Worm (Caenorhabditis elegans) whole organism, young adult: ENCODE data around the gene C01G10.1.
A peak's percentile ranks its signal among the peaks of the same experiment; 100 is the strongest.

ENCODE experiments used
- B0261.1 ChIP-seq: sonication (generic microtip); optimal IDR thresholded peaks from 2 replicates; lab custom pipeline; 2016; ENCODE audit warnings: mild to moderate bottlenecking, missing genetic modification characterization, moderate library complexity, missing compliant biosample characterization
- D2030.7 ChIP-seq: fragments of 200-800 bp; sonication (Bioruptor generic); IDR thresholded peaks from 2 replicates; pipeline ENCODE4 v1.3.6; 2022; ENCODE audit warnings: missing genetic modification reagents, missing genetic modification characterization, missing compliant biosample characterization
- F22D6.2 ChIP-seq: sonication (generic microtip); optimal IDR thresholded peaks from 2 replicates; lab custom pipeline; 2016; ENCODE audit warnings: mild to moderate bottlenecking, missing genetic modification characterization, missing compliant biosample characterization
- F23B12.7 ChIP-seq: sonication (generic microtip); optimal IDR thresholded peaks from 2 replicates; lab custom pipeline; 2017; ENCODE audit warnings: missing genetic modification characterization, mild to moderate bottlenecking, missing compliant biosample characterization, antibody characterized with exemption, moderate library complexity; ENCODE audit not compliant: insufficient read depth
- F55B11.4 ChIP-seq: sonication (generic microtip); optimal IDR thresholded peaks from 2 replicates; lab custom pipeline; 2016; ENCODE audit warnings: missing compliant biosample characterization, missing genetic modification characterization, borderline replicate concordance; ENCODE audit not compliant: insufficient read depth
- K11D2.4 ChIP-seq: fragments of 200-800 bp; sonication (Bioruptor generic); IDR thresholded peaks from 2 replicates; pipeline ENCODE4 v1.3.6; 2022; ENCODE audit warnings: missing genetic modification reagents, missing genetic modification characterization, missing compliant biosample characterization
- T07F8.4 ChIP-seq: sonication (generic microtip); optimal IDR thresholded peaks from 2 replicates; lab custom pipeline; 2016; ENCODE audit warnings: mild to moderate bottlenecking, missing genetic modification characterization, moderate library complexity, missing compliant biosample characterization
- Y53F4B.3 ChIP-seq: fragments of 200-800 bp; sonication (Bioruptor generic); IDR thresholded peaks from 2 replicates; pipeline ENCODE4 v1.3.6; 2022; ENCODE audit warnings: missing genetic modification reagents, missing genetic modification characterization, missing compliant biosample characterization
- Y53G8AR.9 ChIP-seq: fragments of 200-800 bp; sonication (Bioruptor generic); conservative IDR thresholded peaks from 2 replicates; pipeline ENCODE4 v1.3.6; 2022; ENCODE audit warnings: missing genetic modification reagents, missing genetic modification characterization, missing compliant biosample characterization
- Y56A3A.18 ChIP-seq: fragments of 200-800 bp; sonication (Bioruptor generic); IDR thresholded peaks from 2 replicates; pipeline ENCODE4 v1.3.6; 2022; ENCODE audit warnings: missing genetic modification reagents, missing genetic modification characterization, missing compliant biosample characterization
- aptf-2 ChIP-seq: fragments of 200-800 bp; sonication (Bioruptor generic); conservative IDR thresholded peaks from 2 replicates; pipeline ENCODE4 v1.3.6; 2022; ENCODE audit warnings: missing genetic modification reagents, missing genetic modification characterization, missing compliant biosample characterization
- atf-7 ChIP-seq: sonication (generic microtip); optimal IDR thresholded peaks from 2 replicates; lab custom pipeline; 2017; ENCODE audit warnings: mild to moderate bottlenecking, missing genetic modification characterization, missing compliant biosample characterization
- attf-5 ChIP-seq: fragments of 200-800 bp; sonication (Bioruptor generic); optimal IDR thresholded peaks from 2 replicates; lab custom pipeline; 2018; ENCODE audit warnings: mild to moderate bottlenecking, missing genetic modification characterization, missing compliant biosample characterization
- attf-6 ChIP-seq: fragments of 200-800 bp; sonication (Bioruptor generic); IDR thresholded peaks from 2 replicates; pipeline ENCODE4 v1.3.6; 2022; ENCODE audit warnings: missing genetic modification reagents, missing genetic modification characterization, missing compliant biosample characterization
- bed-2 ChIP-seq: fragments of 200-800 bp; sonication (Bioruptor generic); IDR thresholded peaks from 2 replicates; pipeline ENCODE4 v1.3.6; 2022; ENCODE audit warnings: missing genetic modification reagents, missing genetic modification characterization, missing compliant biosample characterization
- cebp-1 ChIP-seq, 2 experiments: fragments of 200-800 bp in 1 of 2; sonication (Bioruptor generic) in 1 of 2; sonication (generic microtip) in 1 of 2; IDR thresholded peaks in 1 of 2; optimal IDR thresholded peaks in 1 of 2; 2 replicates each; pipeline versions ENCODE4 v1.3.6 to Lab custom; 2017 to 2022; ENCODE audit warnings: missing compliant biosample characterization in 2 of 2, missing genetic modification characterization in 2 of 2, mild to moderate bottlenecking in 1 of 2, missing genetic modification reagents in 1 of 2, moderate library complexity in 1 of 2
- ceh-40 ChIP-seq: fragments of 200-800 bp; sonication (Bioruptor generic); IDR thresholded peaks from 2 replicates; pipeline ENCODE4 v1.3.6; 2022; ENCODE audit warnings: missing genetic modification characterization, missing compliant biosample characterization
- ceh-58 ChIP-seq: fragments of 200-800 bp; sonication (Bioruptor generic); IDR thresholded peaks from 2 replicates; pipeline ENCODE4 v1.3.6; 2022; ENCODE audit warnings: missing genetic modification characterization, missing compliant biosample characterization
- chd-7 ChIP-seq: sonication (generic microtip); optimal IDR thresholded peaks from 2 replicates; lab custom pipeline; 2016; ENCODE audit warnings: mild to moderate bottlenecking, missing genetic modification characterization, moderate library complexity, missing compliant biosample characterization
- efl-1 ChIP-seq: fragments of 150-350 bp; optimal IDR thresholded peaks from 2 replicates; lab custom pipeline; 2014; ENCODE audit warnings: missing biosample characterization, missing genetic modification reagents, missing genetic modification characterization
- egl-44 ChIP-seq: fragments of 200-800 bp; sonication (Bioruptor generic); IDR thresholded peaks from 2 replicates; pipeline ENCODE4 v1.3.6; 2022; ENCODE audit warnings: missing genetic modification reagents, missing genetic modification characterization, missing compliant biosample characterization
- egrh-3 ChIP-seq: fragments of 200-800 bp; sonication (Bioruptor generic); IDR thresholded peaks from 2 replicates; pipeline ENCODE4 v1.3.6; 2022; ENCODE audit warnings: missing genetic modification reagents, missing genetic modification characterization, missing compliant biosample characterization
- ekl-4 ChIP-seq: fragments of 200-800 bp; sonication (Bioruptor generic); IDR thresholded peaks from 2 replicates; pipeline ENCODE4 v1.3.6; 2022; ENCODE audit warnings: missing genetic modification reagents, missing genetic modification characterization, missing compliant biosample characterization
- fkh-3 ChIP-seq: sonication (generic microtip); optimal IDR thresholded peaks from 2 replicates; lab custom pipeline; 2016; ENCODE audit warnings: mild to moderate bottlenecking, missing genetic modification characterization, missing compliant biosample characterization
- hlh-12 ChIP-seq: sonication (generic microtip); optimal IDR thresholded peaks from 2 replicates; lab custom pipeline; 2016; ENCODE audit warnings: missing genetic modification characterization, missing compliant biosample characterization
- hlh-26 ChIP-seq: fragments of 200-800 bp; sonication (Bioruptor generic); conservative IDR thresholded peaks from 2 replicates; pipeline ENCODE4 v1.3.6; 2022; ENCODE audit warnings: missing genetic modification reagents, missing genetic modification characterization, missing compliant biosample characterization
- hsf-1 ChIP-seq: fragments of 200-800 bp; sonication (Bioruptor generic); IDR thresholded peaks from 2 replicates; pipeline ENCODE4 v1.3.6; 2022; ENCODE audit warnings: missing genetic modification reagents, missing genetic modification characterization, missing compliant biosample characterization
- lin-35 ChIP-seq, 3 experiments: fragments of 150-350 bp in 2 of 3; sonication (generic microtip) in 1 of 3; optimal IDR thresholded peaks; 2 replicates each; lab custom pipeline; 2014 to 2018; ENCODE audit warnings: missing biosample characterization in 3 of 3, missing genetic modification characterization in 3 of 3, missing genetic modification reagents in 3 of 3
- madf-10 ChIP-seq: sonication (generic microtip); optimal IDR thresholded peaks from 2 replicates; lab custom pipeline; 2016; ENCODE audit warnings: mild to moderate bottlenecking, missing genetic modification characterization, missing compliant biosample characterization
- madf-6 ChIP-seq: fragments of 200-800 bp; sonication (Bioruptor generic); IDR thresholded peaks from 2 replicates; pipeline ENCODE4 v1.3.6; 2022; ENCODE audit warnings: missing genetic modification reagents, missing genetic modification characterization, missing compliant biosample characterization
- mcd-1 ChIP-seq: fragments of 200-800 bp; sonication (Bioruptor generic); IDR thresholded peaks from 2 replicates; pipeline ENCODE4 v1.3.6; 2022; ENCODE audit warnings: missing genetic modification reagents, missing genetic modification characterization, missing compliant biosample characterization
- mel-28 ChIP-seq: sonication (generic microtip); optimal IDR thresholded peaks from 2 replicates; lab custom pipeline; 2016; ENCODE audit warnings: borderline replicate concordance, mild to moderate bottlenecking, missing genetic modification characterization, missing compliant biosample characterization
- mes-4 ChIP-seq: sonication (generic microtip); optimal IDR thresholded peaks from 2 replicates; lab custom pipeline; 2016; ENCODE audit warnings: missing genotype, missing genetic modification characterization, missing compliant biosample characterization
- mxl-1 ChIP-seq: sonication (generic microtip); optimal IDR thresholded peaks from 2 replicates; lab custom pipeline; 2016; ENCODE audit warnings: missing genetic modification characterization, missing compliant biosample characterization
- nfya-1 ChIP-seq: sonication (generic microtip); optimal IDR thresholded peaks from 2 replicates; lab custom pipeline; 2017; ENCODE audit warnings: antibody characterized with exemption, missing compliant biosample characterization, missing genetic modification characterization, borderline replicate concordance; ENCODE audit not compliant: insufficient read depth
- nfya-2 ChIP-seq: fragments of 200-800 bp; sonication (Bioruptor generic); IDR thresholded peaks from 2 replicates; pipeline ENCODE4 v1.3.6; 2022; ENCODE audit warnings: missing genetic modification reagents, missing genetic modification characterization, missing compliant biosample characterization
- nfyb-1 ChIP-seq: fragments of 200-800 bp; sonication (Bioruptor generic); IDR thresholded peaks from 2 replicates; pipeline ENCODE4 v1.3.6; 2022; ENCODE audit warnings: missing genetic modification reagents, missing genetic modification characterization, missing compliant biosample characterization
- nhr-27 ChIP-seq: fragments of 200-800 bp; sonication (Bioruptor generic); optimal IDR thresholded peaks from 2 replicates; lab custom pipeline; 2018; ENCODE audit warnings: mild to moderate bottlenecking, missing genetic modification characterization, moderate library complexity, missing compliant biosample characterization
- nhr-80 ChIP-seq: sonication (generic microtip); optimal IDR thresholded peaks from 2 replicates; lab custom pipeline; 2016; ENCODE audit warnings: missing genetic modification characterization, missing compliant biosample characterization
- pbrm-1 ChIP-seq: fragments of 200-800 bp; sonication (Bioruptor generic); IDR thresholded peaks from 2 replicates; pipeline ENCODE4 v1.3.6; 2022; ENCODE audit warnings: missing genetic modification reagents, missing genetic modification characterization, missing compliant biosample characterization
- pha-4 ChIP-seq: fragments of 150-350 bp; sonication (generic microtip); optimal IDR thresholded peaks from 2 replicates; lab custom pipeline; 2014; ENCODE audit warnings: missing biosample characterization, missing genetic modification reagents, missing genetic modification characterization
- rec-8 ChIP-seq, 2 experiments: sonication (generic microtip); optimal IDR thresholded peaks; 2 replicates each; lab custom pipeline; 2016; ENCODE audit warnings: mild to moderate bottlenecking in 2 of 2, missing genetic modification characterization in 2 of 2, missing genetic modification reagents in 2 of 2, missing genotype in 2 of 2, missing biosample characterization in 1 of 2, missing compliant biosample characterization in 1 of 2, moderate library complexity in 1 of 2
- somi-1 ChIP-seq: fragments of 200-800 bp; sonication (Bioruptor generic); optimal IDR thresholded peaks from 2 replicates; lab custom pipeline; 2018; ENCODE audit warnings: mild to moderate bottlenecking, missing genetic modification characterization, missing compliant biosample characterization
- sptf-2 ChIP-seq: fragments of 200-800 bp; sonication (Bioruptor generic); optimal IDR thresholded peaks from 2 replicates; lab custom pipeline; 2018; ENCODE audit warnings: mild to moderate bottlenecking, missing genetic modification characterization, missing compliant biosample characterization
- unc-130 ChIP-seq: sonication (generic microtip); optimal IDR thresholded peaks from 2 replicates; lab custom pipeline; 2016; ENCODE audit warnings: missing genetic modification reagents, missing genetic modification characterization, missing compliant biosample characterization
- zim-3 ChIP-seq: sonication (generic microtip); optimal IDR thresholded peaks from 2 replicates; lab custom pipeline; 2017; ENCODE audit warnings: mild to moderate bottlenecking, missing genetic modification characterization, moderate library complexity, missing compliant biosample characterization
- ztf-18 ChIP-seq: sonication (generic microtip); optimal IDR thresholded peaks from 2 replicates; lab custom pipeline; 2016; ENCODE audit warnings: missing genotype, mild to moderate bottlenecking, missing genetic modification characterization, missing compliant biosample characterization
- ztf-28 ChIP-seq: fragments of 200-800 bp; sonication (Bioruptor generic); IDR thresholded peaks from 2 replicates; pipeline ENCODE4 v1.3.6; 2022; ENCODE audit warnings: missing genetic modification reagents, missing genetic modification characterization, missing compliant biosample characterization
- ztf-3 ChIP-seq: fragments of 200-800 bp; sonication (Bioruptor generic); optimal IDR thresholded peaks from 2 replicates; lab custom pipeline; 2018; ENCODE audit warnings: mild to moderate bottlenecking, missing genetic modification characterization, missing compliant biosample characterization

C01G10.1 gene

DNA sequence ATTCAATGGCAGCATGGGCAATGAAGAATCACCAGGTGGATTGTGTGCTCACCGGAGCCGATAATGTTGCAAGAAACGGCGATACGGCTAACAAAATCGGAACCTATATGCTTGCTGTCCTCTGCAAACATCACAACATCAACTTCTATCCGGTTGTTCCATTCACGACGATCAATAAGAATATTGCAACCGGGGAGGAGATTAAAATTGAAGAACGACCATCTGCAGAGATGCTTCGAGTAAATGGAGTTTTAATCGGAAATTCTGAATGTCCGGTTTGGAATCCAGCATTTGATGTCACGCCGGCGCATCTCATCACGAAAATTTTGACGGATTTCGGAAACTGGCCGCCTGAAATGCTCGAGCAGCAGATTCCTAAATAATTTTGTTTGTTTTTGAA is 15.9 kb upstream of the C01G10.1 start (continued):
- TF ChIP-seq F22D6.2 (tag; lab: Kevin White, UChicago) (no peak), nhr-80 (tag; lab: Kevin White, UChicago) (no peak), ztf-18 (no peak), Y53F4B.3 (GFP tag; lab: Robert Waterston, UW) (no peak), mxl-1 (tag; lab: Kevin White, UChicago) (no peak), aptf-2 (no peak), attf-5 (peak; percentile 14), T07F8.4 (tag; lab: Kevin White, UChicago) (peak; percentile 34), attf-6 (GFP tag; lab: Robert Waterston, UW) (peak; percentile 57), lin-35 (GFP tag; optimal IDR thresholded peaks at IDR 0.05; lab: Kevin White, UChicago) (no peak), madf-6 (GFP tag; lab: Robert Waterston, UW) (peak; percentile 64), ekl-4 (peak; percentile 58), somi-1 (GFP tag; lab: Kevin White, UChicago) (no peak), efl-1 (GFP tag; lab: Kevin White, UChicago) (no peak), ceh-58 (GFP tag; lab: Robert Waterston, UW) (no peak), B0261.1 (tag; lab: Kevin White, UChicago) (no peak), ztf-3 (GFP tag; lab: Kevin White, UChicago) (no peak), bed-2 (GFP tag; lab: Robert Waterston, UW) (no peak), K11D2.4 (GFP tag; lab: Robert Waterston, UW) (no peak), cebp-1 (GFP tag; IDR thresholded peaks at IDR 0.05; lab: Robert Waterston, UW) (no peak), cebp-1 (tag; optimal IDR thresholded peaks at IDR 0.05; lab: Kevin White, UChicago) (peak; percentile 65), nfya-1 (tag; lab: Kevin White, UChicago) (no peak), F23B12.7 (tag; lab: Kevin White, UChicago) (no peak), pha-4 (tag; lab: Kevin White, UChicago) (no peak), D2030.7 (GFP tag; lab: Robert Waterston, UW) (peak; percentile 45), mel-28 (no peak), rec-8 (tag; optimal IDR thresholded peaks at IDR 0.05; lab: Kevin White, UChicago) (no peak), F55B11.4 (no peak), mcd-1 (GFP tag; lab: Robert Waterston, UW) (peak; percentile 51; the same call in 1 of the 2 replicates), madf-10 (tag; lab: Kevin White, UChicago) (no peak), nfya-2 (GFP tag; lab: Robert Waterston, UW) (no peak), nfyb-1 (0 out of 2 replicates have a peak, but pooled peaks have one; percentile 27), nhr-27 (tag; lab: Kevin White, UChicago) (no peak), chd-7 (peak; percentile 57), hlh-12 (no peak), sptf-2 (no peak), Y56A3A.18 (no peak), fkh-3 (tag; lab: Kevin White, UChicago) (no peak), egl-44 (no peak), Y53G8AR.9 (GFP tag; lab: Robert Waterston, UW) (peak; percentile 55), ztf-28 (GFP tag; lab: Robert Waterston, UW) (no peak), mes-4 (tag; lab: Kevin White, UChicago) (no peak), hsf-1 (GFP tag; lab: Robert Waterston, UW) (peak; percentile 75), egrh-3 (no peak), unc-130 (GFP tag; lab: Kevin White, UChicago) (no peak), ceh-40 (GFP tag; lab: Robert Waterston, UW) (no peak), zim-3 (tag; lab: Kevin White, UChicago) (peak; percentile 33), pbrm-1 (GFP tag; lab: Robert Waterston, UW) (no peak), atf-7 (tag; lab: Kevin White, UChicago) (peak; percentile 18), hlh-26 (GFP tag; lab: Robert Waterston, UW) (no peak)
